Fruit fly (Drosophila melanogaster): ENCODE results near the gene CG46435.

The CG46435 gene

DNA sequence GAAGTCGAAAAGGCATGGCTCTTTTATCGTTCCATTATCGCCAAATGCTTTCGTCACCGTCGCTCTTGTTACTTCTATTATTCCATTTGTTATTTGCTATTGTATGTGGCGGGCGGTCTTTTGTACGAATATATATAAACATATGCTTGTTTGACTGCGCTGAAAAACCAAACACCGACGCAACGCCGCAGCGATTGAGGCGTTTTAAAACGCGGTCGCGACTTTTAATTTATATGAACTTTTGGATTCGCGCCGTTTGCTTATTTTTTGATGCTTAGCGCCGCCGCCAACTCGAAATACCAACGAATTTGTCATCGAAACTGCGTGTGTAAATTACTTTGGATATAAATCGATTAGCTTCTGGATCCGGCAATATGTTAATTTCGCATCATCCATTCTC lies 47.8 kb upstream of the CG46435 start (continued):
- TF ChIP-seq NC2α (GFP tag; optimal IDR thresholded peaks at IDR 0.05) (no peak), TFAM (GFP tag; optimal IDR thresholded peaks at IDR 0.05) (no peak), sd (tag; optimal IDR thresholded peaks at IDR 0.05) (peak; percentile 51), Nf-YC (tag; optimal IDR thresholded peaks at IDR 0.05) (no peak), dan (GFP tag; IDR thresholded peaks at IDR 0.05) (no peak), Blimp-1 (GFP tag; optimal IDR thresholded peaks at IDR 0.05) (no peak)

dm6 chr3L:19497623-19498022 lies 47.3 kb upstream of the CG46435 start, which contains the start of gene CG9449:
TSS of gene CG9449 (minus strand) at chr3L:19497723.
- TF ChIP-seq CG9437 (GFP tag; optimal IDR thresholded peaks at IDR 0.05) = peak; percentile 12
- peak; percentile 34 for TF ChIP-seq sens (GFP tag)
- TF ChIP-seq Med (GFP tag) = peak; percentile 30
- TF ChIP-seq PHDP (tag; optimal IDR thresholded peaks at IDR 0.05) = peak; percentile 29
- no peak for TF ChIP-seq CG11723 (GFP tag; optimal IDR thresholded peaks at IDR 0.05)
- no peak for TF ChIP-seq pita (GFP tag; optimal IDR thresholded peaks at IDR 0.05)

- TF ChIP-seq Fer1 (GFP tag; optimal IDR thresholded peaks at IDR 0.05) (peak; percentile 2), zen (tag; optimal IDR thresholded peaks at IDR 0.05) (no peak), CG8359 (GFP tag; optimal IDR thresholded peaks at IDR 0.05; ENCODE audit: borderline replicate concordance) (no peak), CG10462 (GFP tag; optimal IDR thresholded peaks at IDR 0.05) (no peak), slp2 (GFP tag; optimal IDR thresholded peaks at IDR 0.05) (no peak), BEAF-32 (GFP tag; optimal IDR thresholded peaks at IDR 0.05) (no peak), CG11456 (GFP tag; IDR thresholded peaks at IDR 0.05) (no peak), CG6272 (GFP tag; IDR thresholded peaks at IDR 0.05) (no peak), Opbp (GFP tag; IDR thresholded peaks at IDR 0.05; ENCODE audit: partially characterized antibody) (no peak), grn (GFP tag; optimal IDR thresholded peaks at IDR 0.05) (no peak), exex (tag; optimal IDR thresholded peaks at IDR 0.05) (no peak), Med (GFP tag) (peak; percentile 62), CG7928 (GFP tag; optimal IDR thresholded peaks at IDR 0.05) (no peak), ara (GFP tag; IDR thresholded peaks at IDR 0.05) (no peak), CG12769 (tag; optimal IDR thresholded peaks at IDR 0.05) (peak; percentile 21), CoRest (tag; optimal IDR thresholded peaks at IDR 0.05) (no peak), kah (GFP tag; optimal IDR thresholded peaks at IDR 0.05) (no peak), CG2199 (GFP tag; IDR thresholded peaks at IDR 0.05) (no peak), CG2889 (GFP tag; IDR thresholded peaks at IDR 0.05) (no peak), Jarid2 (GFP tag; optimal IDR thresholded peaks at IDR 0.05) (no peak), CG2678 (tag; optimal IDR thresholded peaks at IDR 0.05) (peak; percentile 40), CG13296 (GFP tag; optimal IDR thresholded peaks at IDR 0.05) (peak; percentile 7), CG7963 (GFP tag; IDR thresholded peaks at IDR 0.05; ENCODE audit: partially characterized antibody) (no peak), Sry-δ (GFP tag; optimal IDR thresholded peaks at IDR 0.05) (no peak), CG33213 (GFP tag; optimal IDR thresholded peaks at IDR 0.05) (no peak), CG13894 (tag; optimal IDR thresholded peaks at IDR 0.05) (peak; percentile 11), CG10366 (GFP tag; IDR thresholded peaks at IDR 0.05) (no peak), CG6254 (GFP tag; optimal IDR thresholded peaks at IDR 0.05) (no peak), crp (GFP tag; optimal IDR thresholded peaks at IDR 0.05) (no peak), CG8290 (GFP tag; optimal IDR thresholded peaks at IDR 0.05) (no peak), CG8290 (tag; optimal IDR thresholded peaks at IDR 0.05) (peak in 1 of 2 experiments; percentile 27), usp (GFP tag; optimal IDR thresholded peaks at IDR 0.05) (no peak), gsb (GFP tag; IDR thresholded peaks at IDR 0.05) (0 out of 2 replicates have a peak, but pooled peaks have one; percentile 21), trem (tag; optimal IDR thresholded peaks at IDR 0.05) (no peak), CG3281 (GFP tag; optimal IDR thresholded peaks at IDR 0.05) (peak; percentile 22), ssp (GFP tag; IDR thresholded peaks at IDR 0.05) (no peak), CG9876 (GFP tag; optimal IDR thresholded peaks at IDR 0.05) (no peak), CG2120 (GFP tag; optimal IDR thresholded peaks at IDR 0.05) (no peak)
These were observed 45.6 kb upstream of the CG46435 start for dm6 chr3L:19499334-19499733.

Measured in whole organism, embryonic.